Fruit fly (Drosophila melanogaster) Kc167 (cell line): Measurements from ENCODE around the gene CG5746.

Experiments used
- Sin3A ChIP-seq: fragments of >200 bp; optimal IDR thresholded peaks from 2 replicates; lab custom pipeline; 2018; ENCODE audit warnings: missing external identifiers
- h ChIP-seq: fragments of >200 bp; optimal IDR thresholded peaks from 3 replicates; lab custom pipeline; 2018; ENCODE audit warnings: missing external identifiers
- psq ChIP-seq: fragments of >200 bp; optimal IDR thresholded peaks from 2 replicates; lab custom pipeline; 2017; ENCODE audit warnings: missing external identifiers

DNA sequence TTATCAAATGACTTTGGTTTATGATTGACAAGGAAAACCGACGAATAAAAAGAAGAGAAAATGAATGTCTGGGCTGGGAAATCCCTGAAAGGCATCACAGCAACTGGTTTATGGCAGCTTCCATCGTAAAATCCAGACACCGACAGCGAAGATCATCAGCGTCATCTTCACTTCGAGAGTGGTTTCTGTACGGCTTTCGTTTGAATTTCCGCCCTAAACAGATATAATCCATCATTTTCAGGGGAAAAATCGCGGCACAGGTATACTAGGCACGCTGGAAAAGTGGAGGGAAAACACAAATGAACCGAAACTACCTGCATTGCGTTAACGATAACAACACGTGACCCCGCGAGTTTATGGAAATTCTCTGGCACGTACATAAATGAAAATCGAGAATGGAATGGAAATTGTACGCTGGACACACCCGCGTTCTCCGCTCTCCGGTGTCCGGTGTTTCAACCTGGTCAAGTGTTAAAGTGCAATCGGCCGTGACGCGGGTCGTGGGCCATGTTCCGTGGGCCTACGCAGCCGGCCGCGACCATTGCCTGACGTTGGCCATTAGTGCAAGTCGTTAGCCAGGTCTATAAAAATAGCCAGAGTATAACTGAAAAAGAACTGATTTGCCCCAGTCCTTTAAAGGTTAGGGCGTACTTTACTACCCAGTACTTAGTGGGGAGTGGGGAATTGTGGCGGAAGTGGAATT, 51.0 kb downstream of the CG5746 start:
- TF ChIP-seq psq (lab: Kevin White, UChicago) (no peak), h (lab: Kevin White, UChicago) (no peak), Sin3A (lab: Kevin White, UChicago) (no peak)
